Worm (Caenorhabditis elegans) whole organism, early embryonic: ENCODE results near the gene gpa-11.

Source experiments
- B0310.2 ChIP-seq: sonication (generic microtip); optimal IDR thresholded peaks from 2 replicates; lab custom pipeline; 2016; ENCODE audit warnings: mild to moderate bottlenecking, missing genetic modification characterization, missing compliant biosample characterization
- F13C5.2 ChIP-seq: sonication (generic microtip); optimal IDR thresholded peaks from 2 replicates; lab custom pipeline; 2017; ENCODE audit warnings: mild to moderate bottlenecking, missing genetic modification characterization, inconsistent platforms, missing compliant biosample characterization
- aly-1 ChIP-seq: sonication (generic microtip); optimal IDR thresholded peaks from 2 replicates; lab custom pipeline; 2016; ENCODE audit warnings: missing genetic modification characterization, missing compliant biosample characterization
- ama-1 ChIP-seq: fragments of 150-350 bp; optimal IDR thresholded peaks from 2 replicates; lab custom pipeline; 2014
- ceh-13 ChIP-seq: fragments of 200-800 bp; sonication (Bioruptor generic); optimal IDR thresholded peaks from 2 replicates; lab custom pipeline; 2018; ENCODE audit warnings: mild to moderate bottlenecking, missing genetic modification characterization, missing compliant biosample characterization
- ceh-36 ChIP-seq: sonication (generic microtip); optimal IDR thresholded peaks from 2 replicates; lab custom pipeline; 2016; ENCODE audit warnings: missing genetic modification characterization, inconsistent platforms, missing compliant biosample characterization
- ets-7 ChIP-seq: sonication (generic microtip); optimal IDR thresholded peaks from 2 replicates; lab custom pipeline; 2016; ENCODE audit warnings: missing genotype, missing genetic modification characterization, missing compliant biosample characterization
- flt-1 ChIP-seq: fragments of 200-800 bp; sonication (Bioruptor generic); IDR thresholded peaks from 2 replicates; pipeline ENCODE4 v1.3.6; 2022; ENCODE audit warnings: missing genetic modification characterization, missing compliant biosample characterization
- hmbx-1 ChIP-seq: sonication (generic microtip); optimal IDR thresholded peaks from 2 replicates; lab custom pipeline; 2016; ENCODE audit warnings: mild to moderate bottlenecking, missing genetic modification characterization, missing compliant biosample characterization
- hmg-4 ChIP-seq: fragments of 200-800 bp; sonication (Bioruptor generic); optimal IDR thresholded peaks from 2 replicates; lab custom pipeline; 2018; ENCODE audit warnings: mild to moderate bottlenecking, missing genetic modification characterization, missing compliant biosample characterization
- hnd-1 ChIP-seq: sonication (generic microtip); optimal IDR thresholded peaks from 2 replicates; lab custom pipeline; 2016; ENCODE audit warnings: missing genetic modification characterization, missing compliant biosample characterization
- pes-1 ChIP-seq: fragments of 200-800 bp; sonication (Bioruptor generic); IDR thresholded peaks from 2 replicates; pipeline ENCODE4 v1.3.6; 2022; ENCODE audit warnings: missing genetic modification reagents, missing genetic modification characterization, missing compliant biosample characterization
- scrt-1 ChIP-seq: fragments of 200-800 bp; sonication (Bioruptor generic); IDR thresholded peaks from 2 replicates; pipeline ENCODE4 v1.3.6; 2022; ENCODE audit warnings: missing genetic modification characterization, missing compliant biosample characterization
- sea-1 ChIP-seq: fragments of 200-800 bp; sonication (Bioruptor generic); conservative IDR thresholded peaks from 2 replicates; pipeline ENCODE4 v1.3.6; 2022; ENCODE audit warnings: missing genetic modification characterization, missing compliant biosample characterization
- tbx-11 ChIP-seq: fragments of 200-800 bp; sonication (Bioruptor generic); IDR thresholded peaks from 2 replicates; pipeline ENCODE4 v1.3.6; 2022; ENCODE audit warnings: missing genetic modification characterization, missing compliant biosample characterization
- tbx-37 ChIP-seq: fragments of 200-800 bp; sonication (Bioruptor generic); conservative IDR thresholded peaks from 2 replicates; pipeline ENCODE4 v1.3.6; 2022; ENCODE audit warnings: missing genetic modification reagents, missing genetic modification characterization, missing compliant biosample characterization
- tra-4 ChIP-seq: sonication (generic microtip); optimal IDR thresholded peaks from 2 replicates; lab custom pipeline; 2017; ENCODE audit warnings: missing genetic modification characterization, missing compliant biosample characterization

The gpa-11 gene

ce11 chrII:4246897-4247296, at the start of gene gpa-11:
gpa-11 (plus strand) TSS chrII:4247197.
- TF ChIP-seq aly-1 (tag; lab: Kevin White, UChicago): no peak
- TF ChIP-seq tra-4 (tag; lab: Kevin White, UChicago): no peak
- no peak for TF ChIP-seq hmg-4 (GFP tag; lab: Kevin White, UChicago)
- no peak for TF ChIP-seq ceh-36 (tag; lab: Kevin White, UChicago)
- no peak for TF ChIP-seq sea-1 (GFP tag; lab: Robert Waterston, UW)
- no peak for TF ChIP-seq hnd-1 (tag; lab: Kevin White, UChicago)
- no peak for TF ChIP-seq B0310.2
- TF ChIP-seq tbx-37 (GFP tag; lab: Robert Waterston, UW): no peak
- no peak for TF ChIP-seq ets-7
- TF ChIP-seq ceh-13 (GFP tag; lab: Kevin White, UChicago): no peak

DNA sequence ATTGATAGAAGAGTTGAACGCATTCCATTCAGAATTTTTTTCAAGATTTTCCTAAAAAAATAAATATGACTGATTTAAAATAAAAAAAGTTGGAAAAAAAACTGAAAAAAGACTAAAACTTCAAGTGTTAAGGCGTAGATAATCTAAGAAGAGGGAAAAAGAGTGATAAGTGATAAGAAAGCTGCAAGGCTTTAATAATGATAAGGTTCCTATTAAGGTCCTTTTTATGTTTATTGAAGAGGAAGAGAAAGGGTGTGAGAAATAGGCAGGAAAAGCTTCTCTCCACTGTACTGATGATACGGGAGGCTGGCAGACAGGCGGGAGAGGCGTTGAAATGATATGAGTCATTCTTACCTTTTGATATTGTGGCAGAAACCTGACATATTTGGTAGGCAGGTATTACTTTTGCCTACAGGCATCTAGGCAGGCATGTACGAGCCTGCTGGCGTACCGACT, 43.2 kb upstream of the gpa-11 start, which contains the start of gene mth-1:
mth-1 (minus strand) TSS at position 51 of the 456 bp plus-strand sequence.
- TF ChIP-seq ama-1 (no peak), tbx-11 (GFP tag; lab: Robert Waterston, UW) (no peak), sea-1 (GFP tag; lab: Robert Waterston, UW) (no peak), hmg-4 (GFP tag; lab: Kevin White, UChicago) (no peak), B0310.2 (no peak), ets-7 (no peak), F13C5.2 (tag; lab: Kevin White, UChicago) (no peak), scrt-1 (GFP tag; lab: Robert Waterston, UW) (no peak), hmbx-1 (tag; lab: Kevin White, UChicago) (no peak), ceh-13 (GFP tag; lab: Kevin White, UChicago) (no peak), tra-4 (tag; lab: Kevin White, UChicago) (no peak), ceh-36 (tag; lab: Kevin White, UChicago) (no peak), hnd-1 (tag; lab: Kevin White, UChicago) (no peak), aly-1 (tag; lab: Kevin White, UChicago) (no peak), flt-1 (GFP tag; lab: Robert Waterston, UW) (no peak), pes-1 (GFP tag; lab: Robert Waterston, UW) (no peak), tbx-37 (GFP tag; lab: Robert Waterston, UW) (no peak)

ce11 chrII:4209071-4209747, 37.8 kb upstream of the gpa-11 start, which contains the start of gene F31D5.6:
F31D5.6 (plus strand) TSS chrII:4209697.
- TF ChIP-seq ceh-36 (tag; lab: Kevin White, UChicago) (no peak), sea-1 (GFP tag; lab: Robert Waterston, UW) (0 out of 2 replicates have a peak, but pooled peaks have one; percentile 43)

ce11 chrII:4211113-4211512, 35.9 kb upstream of the gpa-11 start, which contains the start of gene F31D5.7:
F31D5.7 (plus strand) TSS chrII:4211413.
- TF ChIP-seq ets-7 (no peak), flt-1 (GFP tag; lab: Robert Waterston, UW) (no peak), B0310.2 (no peak), ama-1 (no peak)

DNA sequence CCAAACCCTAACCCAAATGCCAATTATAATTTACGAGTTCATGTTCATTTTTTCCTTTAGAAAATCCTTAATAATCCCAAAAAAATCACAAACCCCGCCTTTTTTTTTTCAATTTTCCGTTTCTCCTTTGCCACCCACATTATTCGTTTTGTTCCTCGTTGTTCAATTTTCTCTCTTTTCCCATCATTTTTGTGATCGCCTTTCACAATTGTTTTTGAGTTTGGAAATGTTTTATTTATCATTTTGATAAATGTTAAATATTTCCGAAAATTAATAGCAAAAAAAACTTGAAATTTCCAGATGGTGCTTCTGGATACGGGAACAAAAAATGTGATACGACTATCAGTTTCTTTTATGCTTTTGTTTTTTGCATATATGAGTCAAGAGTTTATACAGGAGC, 31.7 kb upstream of the gpa-11 start, which contains the start of gene F31D5.2:
F31D5.2 (plus strand) TSS at position 301 of the 400 bp plus-strand sequence.
- TF ChIP-seq ets-7: no peak
- no peak for TF ChIP-seq ceh-13 (GFP tag; lab: Kevin White, UChicago)
- no peak for TF ChIP-seq flt-1 (GFP tag; lab: Robert Waterston, UW)
- no peak for TF ChIP-seq hmg-4 (GFP tag; lab: Kevin White, UChicago)
- no peak for TF ChIP-seq ceh-36 (tag; lab: Kevin White, UChicago)
- no peak for TF ChIP-seq F13C5.2 (tag; lab: Kevin White, UChicago)
- no peak for TF ChIP-seq pes-1 (GFP tag; lab: Robert Waterston, UW)
- TF ChIP-seq hnd-1 (tag; lab: Kevin White, UChicago): no peak
- no peak for TF ChIP-seq B0310.2
- no peak for TF ChIP-seq tbx-11 (GFP tag; lab: Robert Waterston, UW)
- TF ChIP-seq tbx-37 (GFP tag; lab: Robert Waterston, UW): no peak
- no peak for TF ChIP-seq tra-4 (tag; lab: Kevin White, UChicago)
- no peak for TF ChIP-seq hmbx-1 (tag; lab: Kevin White, UChicago)
- TF ChIP-seq scrt-1 (GFP tag; lab: Robert Waterston, UW): no peak
- TF ChIP-seq ama-1: no peak
- no peak for TF ChIP-seq sea-1 (GFP tag; lab: Robert Waterston, UW)
- TF ChIP-seq aly-1 (tag; lab: Kevin White, UChicago): no peak

DNA sequence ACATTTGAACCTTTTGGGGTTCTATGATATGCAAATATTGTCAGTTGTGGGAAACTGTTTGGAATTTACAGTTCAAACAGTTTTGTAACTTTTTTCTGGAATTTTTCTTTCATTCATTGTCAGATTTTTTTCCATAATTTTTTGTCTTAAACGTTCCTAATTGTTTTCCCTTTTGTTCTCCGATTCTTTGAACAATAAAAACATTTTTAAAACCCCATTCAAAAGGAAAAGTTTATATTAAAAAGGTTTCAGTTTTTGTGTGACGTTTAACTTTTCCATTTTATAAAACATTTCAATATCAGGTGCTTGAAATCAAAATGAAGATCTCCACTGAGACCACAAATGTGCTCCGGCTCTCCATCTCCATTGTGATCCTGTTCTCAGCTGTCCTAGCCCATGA, 27.9 kb upstream of the gpa-11 start, which contains the start of gene F31D5.1:
F31D5.1 (plus strand) TSS at position 301 of the 400 bp plus-strand sequence.
- TF ChIP-seq tbx-37 (GFP tag; lab: Robert Waterston, UW) (no peak), tra-4 (tag; lab: Kevin White, UChicago) (no peak), hmbx-1 (tag; lab: Kevin White, UChicago) (no peak), B0310.2 (no peak), F13C5.2 (tag; lab: Kevin White, UChicago) (no peak), flt-1 (GFP tag; lab: Robert Waterston, UW) (no peak), ceh-36 (tag; lab: Kevin White, UChicago) (no peak), pes-1 (GFP tag; lab: Robert Waterston, UW) (no peak), hmg-4 (GFP tag; lab: Kevin White, UChicago) (no peak), tbx-11 (GFP tag; lab: Robert Waterston, UW) (no peak), ama-1 (no peak), sea-1 (GFP tag; lab: Robert Waterston, UW) (no peak), hnd-1 (tag; lab: Kevin White, UChicago) (no peak), aly-1 (tag; lab: Kevin White, UChicago) (no peak), scrt-1 (GFP tag; lab: Robert Waterston, UW) (no peak), ceh-13 (GFP tag; lab: Kevin White, UChicago) (no peak), ets-7 (no peak)

DNA sequence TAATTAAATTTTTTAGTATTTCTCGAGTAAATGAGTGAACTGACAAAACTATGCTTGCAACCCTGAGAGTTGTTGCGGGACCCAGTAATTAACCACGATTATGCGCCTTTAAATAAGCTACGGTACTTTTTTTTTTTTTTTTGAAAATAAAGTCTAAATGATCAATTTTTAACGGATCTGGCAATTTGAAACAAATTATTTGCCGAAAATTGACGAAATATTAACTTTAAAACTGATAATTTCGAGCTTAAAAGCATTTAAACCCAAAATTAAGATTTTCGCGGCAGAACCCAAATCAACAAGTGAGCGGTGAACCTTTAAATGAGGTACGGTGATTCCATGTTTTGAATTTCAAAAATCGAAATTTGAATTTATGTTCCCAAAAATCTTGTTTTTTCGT, 24.5 kb upstream of the gpa-11 start:
- TF ChIP-seq sea-1 (GFP tag; lab: Robert Waterston, UW): no peak
- TF ChIP-seq hnd-1 (tag; lab: Kevin White, UChicago): no peak
- no peak for TF ChIP-seq B0310.2
- no peak for TF ChIP-seq ceh-36 (tag; lab: Kevin White, UChicago)
- no peak for TF ChIP-seq ets-7
- TF ChIP-seq hmg-4 (GFP tag; lab: Kevin White, UChicago): no peak
- no peak for TF ChIP-seq aly-1 (tag; lab: Kevin White, UChicago)
- TF ChIP-seq F13C5.2 (tag; lab: Kevin White, UChicago): no peak
- TF ChIP-seq hmbx-1 (tag; lab: Kevin White, UChicago): no peak
- no peak for TF ChIP-seq scrt-1 (GFP tag; lab: Robert Waterston, UW)
- TF ChIP-seq ceh-13 (GFP tag; lab: Kevin White, UChicago): no peak
- TF ChIP-seq tra-4 (tag; lab: Kevin White, UChicago): no peak
- TF ChIP-seq tbx-37 (GFP tag; lab: Robert Waterston, UW): no peak
- TF ChIP-seq pes-1 (GFP tag; lab: Robert Waterston, UW): no peak
- TF ChIP-seq ama-1: no peak
